Worm (Caenorhabditis elegans) whole organism, early embryonic: ENCODE results near the gene nhr-271.

Experiments
- F13C5.2 ChIP-seq: sonication (generic microtip); optimal IDR thresholded peaks from 2 replicates; lab custom pipeline; 2017; ENCODE audit warnings: mild to moderate bottlenecking, missing genetic modification characterization, inconsistent platforms, missing compliant biosample characterization
- ama-1 ChIP-seq: fragments of 150-350 bp; optimal IDR thresholded peaks from 2 replicates; lab custom pipeline; 2014
- flt-1 ChIP-seq: fragments of 200-800 bp; sonication (Bioruptor generic); IDR thresholded peaks from 2 replicates; pipeline ENCODE4 v1.3.6; 2022; ENCODE audit warnings: missing genetic modification characterization, missing compliant biosample characterization
- pes-1 ChIP-seq: fragments of 200-800 bp; sonication (Bioruptor generic); IDR thresholded peaks from 2 replicates; pipeline ENCODE4 v1.3.6; 2022; ENCODE audit warnings: missing genetic modification reagents, missing genetic modification characterization, missing compliant biosample characterization
- sea-1 ChIP-seq: fragments of 200-800 bp; sonication (Bioruptor generic); conservative IDR thresholded peaks from 2 replicates; pipeline ENCODE4 v1.3.6; 2022; ENCODE audit warnings: missing genetic modification characterization, missing compliant biosample characterization
- tbx-37 ChIP-seq: fragments of 200-800 bp; sonication (Bioruptor generic); conservative IDR thresholded peaks from 2 replicates; pipeline ENCODE4 v1.3.6; 2022; ENCODE audit warnings: missing genetic modification reagents, missing genetic modification characterization, missing compliant biosample characterization
- tra-4 ChIP-seq: sonication (generic microtip); optimal IDR thresholded peaks from 2 replicates; lab custom pipeline; 2017; ENCODE audit warnings: missing genetic modification characterization, missing compliant biosample characterization

- TF ChIP-seq pes-1 (no peak), ama-1 (lab: Kevin White, UChicago) (no peak), tra-4 (no peak), tbx-37 (GFP tag; lab: Robert Waterston, UW) (no peak), F13C5.2 (tag; lab: Kevin White, UChicago) (no peak), sea-1 (GFP tag; lab: Robert Waterston, UW) (no peak), flt-1 (no peak)
Observed at ce11 chrV:16606313-16606712, 26.0 kb upstream of the nhr-271 start, which contains the start of gene Y32B12C.1.
